Fruit fly (Drosophila melanogaster): ENCODE measurements around the gene CG6333.

The CG6333 gene

dm6 chr3L:17430957-17431585 is 55.0 kb downstream of the CG6333 start:
- no peak for TF ChIP-seq Hr78 (GFP tag; optimal IDR thresholded peaks at IDR 0.05)
- peak; percentile 14 for TF ChIP-seq br (GFP tag; optimal IDR thresholded peaks at IDR 0.05)
- no peak for TF ChIP-seq Hnf4 (GFP tag; optimal IDR thresholded peaks at IDR 0.05)
- TF ChIP-seq N (GFP tag; optimal IDR thresholded peaks at IDR 0.05): no peak
- no peak for TF ChIP-seq usp (GFP tag; optimal IDR thresholded peaks at IDR 0.05)
- TF ChIP-seq CG32264 (GFP tag; optimal IDR thresholded peaks at IDR 0.05): peak; percentile 21
- TF ChIP-seq fru (GFP tag; optimal IDR thresholded peaks at IDR 0.05): peak; percentile 47
- peak; percentile 20 for TF ChIP-seq woc (GFP tag; optimal IDR thresholded peaks at IDR 0.05)
- no peak for TF ChIP-seq Mio (GFP tag; optimal IDR thresholded peaks at IDR 0.05)
- TF ChIP-seq dmrt93B (GFP tag; optimal IDR thresholded peaks at IDR 0.05): no peak
- TF ChIP-seq GATAd (GFP tag; optimal IDR thresholded peaks at IDR 0.05): no peak
- no peak for TF ChIP-seq Hr83 (GFP tag; optimal IDR thresholded peaks at IDR 0.05; ENCODE audit: poor library complexity, severe bottlenecking)
- TF ChIP-seq Rel (GFP tag; optimal IDR thresholded peaks at IDR 0.05): no peak
- TF ChIP-seq Rel (tag; optimal IDR thresholded peaks at IDR 0.05): no peak
- TF ChIP-seq Jra (GFP tag; optimal IDR thresholded peaks at IDR 0.05): no peak
- TF ChIP-seq dl (GFP tag; optimal IDR thresholded peaks at IDR 0.05; ENCODE audit: insufficient read depth in 1 of 2, partially characterized antibody in 2 of 2): no peak
- TF ChIP-seq ey (GFP tag; optimal IDR thresholded peaks at IDR 0.05): peak; percentile 22
- TF ChIP-seq Sp1 (GFP tag; optimal IDR thresholded peaks at IDR 0.05): no peak
- no peak for TF ChIP-seq pan (optimal IDR thresholded peaks at IDR 0.05)
- peak in 1 of 2 experiments; percentile 33 for TF ChIP-seq foxo (GFP tag; optimal IDR thresholded peaks at IDR 0.05)
- peak; percentile 5 for TF ChIP-seq h (GFP tag; optimal IDR thresholded peaks at IDR 0.05)

dm6 chr3L:17430390-17430789 is 55.6 kb downstream of the CG6333 start:
- TF ChIP-seq dl (GFP tag; optimal IDR thresholded peaks at IDR 0.05; ENCODE audit: insufficient read depth in 1 of 2, partially characterized antibody in 2 of 2): peak in 1 of 2 experiments; percentile 44
- TF ChIP-seq br (GFP tag; optimal IDR thresholded peaks at IDR 0.05): peak; percentile 6
- TF ChIP-seq ey (GFP tag; optimal IDR thresholded peaks at IDR 0.05): no peak
- no peak for TF ChIP-seq CG9705 (GFP tag; optimal IDR thresholded peaks at IDR 0.05)
- peak; percentile 48 for TF ChIP-seq Jra (GFP tag; optimal IDR thresholded peaks at IDR 0.05)
- TF ChIP-seq Dif (GFP tag; optimal IDR thresholded peaks at IDR 0.05; ENCODE audit: partially characterized antibody): peak; percentile 80
- TF ChIP-seq h (GFP tag; optimal IDR thresholded peaks at IDR 0.05): peak; percentile 1

Data from whole organism, wandering third instar larva.